Fruit fly (Drosophila melanogaster): ENCODE results near the gene Or83a.

Or83a gene

dm6 chr3R:5354373-5355134 is 44.4 kb downstream of the Or83a start, which contains the start of the genes CG11999 and CG1161:
Gene CG11999 (minus strand): TSS chr3R:5354747.
Gene CG1161 (plus strand): TSS chr3R:5355092.
- TF ChIP-seq D1 (tag; optimal IDR thresholded peaks at IDR 0.05): no peak
- no peak for TF ChIP-seq gl (tag; optimal IDR thresholded peaks at IDR 0.05)
- peak; percentile 48 for TF ChIP-seq CG8159 (tag; optimal IDR thresholded peaks at IDR 0.05)

- TF ChIP-seq CG34367 (tag; optimal IDR thresholded peaks at IDR 0.05): no peak
- no peak for TF ChIP-seq CG9948 (tag; optimal IDR thresholded peaks at IDR 0.05)
- no peak for TF ChIP-seq gl (tag; optimal IDR thresholded peaks at IDR 0.05)
- no peak for TF ChIP-seq CG10348 (GFP tag; IDR thresholded peaks at IDR 0.05)
- no peak for TF ChIP-seq Ets98B (GFP tag; IDR thresholded peaks at IDR 0.05)
- no peak for TF ChIP-seq D1 (tag; optimal IDR thresholded peaks at IDR 0.05)
- no peak for TF ChIP-seq CG12605 (GFP tag; IDR thresholded peaks at IDR 0.05)
- TF ChIP-seq CG14655 (GFP tag; optimal IDR thresholded peaks at IDR 0.05): no peak
Observed at dm6 chr3R:5350393-5350972, 48.5 kb downstream of the Or83a start, which contains the start of gene mtd. Gene mtd (minus strand): TSS chr3R:5350443.

All from whole organism, pupa.